In genomic region chr3L:19233798-19234781, dm6 we compare ENCODE assay signal across 3 fruit fly cellular contexts.
TF ChIP-seq lines count a peak whose summit lies in the region.

No protein-coding gene starts in this region.

- no peak for TF ChIP-seq CTCF in whole organism, embryonic (GFP tag; optimal IDR thresholded peaks at IDR 0.05; lab: Kevin White, UChicago)

TF ChIP-seq in whole organism, embryonic, 481 proteins besides CTCF, POLR2A, EP300 and RAD21 (continues in another document):
- peak; percentile 67 for TF ChIP-seq CG18262 (tag; optimal IDR thresholded peaks at IDR 0.05; lab: Kevin White, UChicago)
- TF ChIP-seq bsh (GFP tag; optimal IDR thresholded peaks at IDR 0.05; lab: Kevin White, UChicago), result peak; percentile 33 to 74
- peak; percentile 9 for TF ChIP-seq Oli (tag; optimal IDR thresholded peaks at IDR 0.05; lab: Kevin White, UChicago)
- peak; percentile 22 for TF ChIP-seq nmo (GFP tag; optimal IDR thresholded peaks at IDR 0.05; lab: Kevin White, UChicago)
- TF ChIP-seq PHDP (tag; optimal IDR thresholded peaks at IDR 0.05; lab: Kevin White, UChicago), result peak; percentile 14
- TF ChIP-seq Hr51 (GFP tag; optimal IDR thresholded peaks at IDR 0.05; lab: Kevin White, UChicago), result peak in 1 of 2 experiments; percentile 12
- no peak for TF ChIP-seq CG11560 (tag; IDR thresholded peaks at IDR 0.05; lab: Robert Waterston, UW)
- TF ChIP-seq CG30403 (GFP tag; optimal IDR thresholded peaks at IDR 0.05; lab: Kevin White, UChicago), result peak; percentile 41
- no peak for TF ChIP-seq CG5953 (GFP tag; IDR thresholded peaks at IDR 0.05; lab: Robert Waterston, UW)
- peak in 1 of 3 experiments; percentile 32 for TF ChIP-seq lola (GFP tag; optimal IDR thresholded peaks at IDR 0.05; lab: Kevin White, UChicago)
- TF ChIP-seq CG11093 (GFP tag; IDR thresholded peaks at IDR 0.05; lab: Robert Waterston, UW), result no peak
- TF ChIP-seq grau (tag; optimal IDR thresholded peaks at IDR 0.05; lab: Kevin White, UChicago), result peak; percentile 3
- no peak for TF ChIP-seq CG31224 (GFP tag; IDR thresholded peaks at IDR 0.05; lab: Robert Waterston, UW)
- peak; percentile 31 for TF ChIP-seq CG7556 (GFP tag; optimal IDR thresholded peaks at IDR 0.05; lab: Kevin White, UChicago)
- TF ChIP-seq gsb-n (tag; optimal IDR thresholded peaks at IDR 0.05; lab: Kevin White, UChicago), result no peak
- TF ChIP-seq luna (GFP tag; optimal IDR thresholded peaks at IDR 0.05; lab: Kevin White, UChicago), result no peak
- TF ChIP-seq sens (GFP tag; lab: Kevin White, UChicago), result peak; percentile 75
- peak; percentile 58; the same call in 1 of the 2 replicates for TF ChIP-seq CG4360 (GFP tag; IDR thresholded peaks at IDR 0.05; lab: Robert Waterston, UW)
- 0 out of 3 replicates have a peak, but pooled peaks have one; percentile 8 for TF ChIP-seq CG11695 (GFP tag; IDR thresholded peaks at IDR 0.05; lab: Robert Waterston, UW)
- no peak for TF ChIP-seq fd102C (GFP tag; optimal IDR thresholded peaks at IDR 0.05; lab: Kevin White, UChicago)
- peak; percentile 36 for TF ChIP-seq CG12391 (tag; optimal IDR thresholded peaks at IDR 0.05; lab: Kevin White, UChicago)
- TF ChIP-seq CG1233 (GFP tag; optimal IDR thresholded peaks at IDR 0.05; lab: Kevin White, UChicago), result no peak
- peak; percentile 23 for TF ChIP-seq unpg (GFP tag; optimal IDR thresholded peaks at IDR 0.05; lab: Kevin White, UChicago)
- peak; percentile 13 for TF ChIP-seq CG8388 (GFP tag; optimal IDR thresholded peaks at IDR 0.05; lab: Kevin White, UChicago)
- TF ChIP-seq CG34376 (GFP tag; optimal IDR thresholded peaks at IDR 0.05; lab: Kevin White, UChicago), result no peak
- TF ChIP-seq CG7839 (tag; optimal IDR thresholded peaks at IDR 0.05; lab: Kevin White, UChicago), result peak; percentile 25
- TF ChIP-seq Hand (GFP tag; optimal IDR thresholded peaks at IDR 0.05; lab: Kevin White, UChicago), result no peak
- TF ChIP-seq eve (GFP tag; optimal IDR thresholded peaks at IDR 0.05; lab: Kevin White, UChicago), result peak in 1 of 2 experiments; percentile 52
- TF ChIP-seq phol (tag; optimal IDR thresholded peaks at IDR 0.05; lab: Kevin White, UChicago), result peak; percentile 34
- no peak for TF ChIP-seq NC2β (GFP tag; optimal IDR thresholded peaks at IDR 0.05; lab: Kevin White, UChicago)

TF ChIP-seq in whole organism, prepupa, 60 proteins besides CTCF, POLR2A, EP300 and RAD21 (continues in another document):
- no peak for TF ChIP-seq OdsH (GFP tag; optimal IDR thresholded peaks at IDR 0.05; lab: Kevin White, UChicago)
- TF ChIP-seq CG16779 (tag; optimal IDR thresholded peaks at IDR 0.05; lab: Kevin White, UChicago), result peak; percentile 50
- TF ChIP-seq fd85E (GFP tag; optimal IDR thresholded peaks at IDR 0.05; lab: Kevin White, UChicago), result no peak
- peak; percentile 93 for TF ChIP-seq eg (GFP tag; IDR thresholded peaks at IDR 0.05; lab: Robert Waterston, UW)
- no peak for TF ChIP-seq CG8632 (GFP tag; optimal IDR thresholded peaks at IDR 0.05; lab: Kevin White, UChicago)
- no peak for TF ChIP-seq Eip93F (GFP tag; optimal IDR thresholded peaks at IDR 0.05; lab: Kevin White, UChicago)
- peak; percentile 60 for TF ChIP-seq Lpt (GFP tag; optimal IDR thresholded peaks at IDR 0.05; lab: Kevin White, UChicago)
- TF ChIP-seq CG6792 (GFP tag; optimal IDR thresholded peaks at IDR 0.05; lab: Kevin White, UChicago), result no peak
- no peak for TF ChIP-seq Ets21C (GFP tag; optimal IDR thresholded peaks at IDR 0.05; lab: Kevin White, UChicago)
- no peak for TF ChIP-seq CG7368 (GFP tag; optimal IDR thresholded peaks at IDR 0.05; lab: Kevin White, UChicago)
- peak; percentile 12 for TF ChIP-seq pdm3 (GFP tag; optimal IDR thresholded peaks at IDR 0.05; lab: Kevin White, UChicago)
- TF ChIP-seq cyc (GFP tag; optimal IDR thresholded peaks at IDR 0.05; lab: Kevin White, UChicago), result no peak
- no peak for TF ChIP-seq fkh (GFP tag; optimal IDR thresholded peaks at IDR 0.05; lab: Kevin White, UChicago)
- peak; percentile 20; the same call in 1 of the 2 replicates for TF ChIP-seq CG11294 (GFP tag; IDR thresholded peaks at IDR 0.05; lab: Robert Waterston, UW)
- TF ChIP-seq Blimp-1 (GFP tag; optimal IDR thresholded peaks at IDR 0.05; lab: Kevin White, UChicago), result no peak
- no peak for TF ChIP-seq acj6 (GFP tag; optimal IDR thresholded peaks at IDR 0.05; lab: Kevin White, UChicago)
- no peak for TF ChIP-seq CG3032 (tag; optimal IDR thresholded peaks at IDR 0.05; lab: Kevin White, UChicago)
- TF ChIP-seq CG9139 (GFP tag; optimal IDR thresholded peaks at IDR 0.05; lab: Kevin White, UChicago), result no peak
- no peak for TF ChIP-seq Met (GFP tag; optimal IDR thresholded peaks at IDR 0.05; lab: Kevin White, UChicago)
- no peak for TF ChIP-seq Hr38 (GFP tag; optimal IDR thresholded peaks at IDR 0.05; lab: Kevin White, UChicago)
- no peak for TF ChIP-seq CG6854 (GFP tag; optimal IDR thresholded peaks at IDR 0.05; lab: Kevin White, UChicago)
- TF ChIP-seq CG10669 (GFP tag; optimal IDR thresholded peaks at IDR 0.05; lab: Kevin White, UChicago), result peak; percentile 16
- TF ChIP-seq CG6276 (GFP tag; optimal IDR thresholded peaks at IDR 0.05; lab: Kevin White, UChicago), result peak; percentile 85
- TF ChIP-seq CG34406 (GFP tag; optimal IDR thresholded peaks at IDR 0.05; lab: Kevin White, UChicago), result no peak
- peak; percentile 53 for TF ChIP-seq CG6808 (GFP tag; optimal IDR thresholded peaks at IDR 0.05; lab: Kevin White, UChicago)
- TF ChIP-seq fd59A (GFP tag; optimal IDR thresholded peaks at IDR 0.05; lab: Kevin White, UChicago), result no peak
- TF ChIP-seq ss (GFP tag; optimal IDR thresholded peaks at IDR 0.05; lab: Kevin White, UChicago), result peak; percentile 32 to 52
- TF ChIP-seq dsx (GFP tag; optimal IDR thresholded peaks at IDR 0.05; lab: Kevin White, UChicago; ENCODE audit: poor library complexity, severe bottlenecking), result no peak
- TF ChIP-seq lz (GFP tag; optimal IDR thresholded peaks at IDR 0.05; lab: Kevin White, UChicago), result no peak
- peak; percentile 15 for TF ChIP-seq esn (GFP tag; optimal IDR thresholded peaks at IDR 0.05; lab: Kevin White, UChicago)
- peak; percentile 16 for TF ChIP-seq Ets96B (tag; optimal IDR thresholded peaks at IDR 0.05; lab: Kevin White, UChicago)
- TF ChIP-seq dac (GFP tag; optimal IDR thresholded peaks at IDR 0.05; lab: Kevin White, UChicago), result peak; percentile 54
- no peak for TF ChIP-seq Sox14 (GFP tag; optimal IDR thresholded peaks at IDR 0.05; lab: Kevin White, UChicago)

TF ChIP-seq in whole organism, pupa, 21 proteins besides CTCF, POLR2A, EP300 and RAD21:
- peak; percentile 35 for TF ChIP-seq CG13204 (GFP tag; optimal IDR thresholded peaks at IDR 0.05; lab: Kevin White, UChicago)
- TF ChIP-seq Snoo (tag; optimal IDR thresholded peaks at IDR 0.05; lab: Kevin White, UChicago), result no peak
- peak; percentile 45 for TF ChIP-seq CG8301 (tag; optimal IDR thresholded peaks at IDR 0.05; lab: Kevin White, UChicago)
- no peak for TF ChIP-seq EcR (GFP tag; optimal IDR thresholded peaks at IDR 0.05; lab: Kevin White, UChicago)
- TF ChIP-seq CG34367 (tag; optimal IDR thresholded peaks at IDR 0.05; lab: Kevin White, UChicago), result peak; percentile 46
- TF ChIP-seq Pif1B (GFP tag; optimal IDR thresholded peaks at IDR 0.05; lab: Kevin White, UChicago), result no peak
- peak; percentile 21; the same call in 1 of the 2 replicates for TF ChIP-seq CG32121 (GFP tag; IDR thresholded peaks at IDR 0.05; lab: Robert Waterston, UW)
- no peak for TF ChIP-seq CG17806 (tag; optimal IDR thresholded peaks at IDR 0.05; lab: Kevin White, UChicago)
- TF ChIP-seq D1 (tag; optimal IDR thresholded peaks at IDR 0.05; lab: Kevin White, UChicago), result no peak
- TF ChIP-seq Pif1A (GFP tag; optimal IDR thresholded peaks at IDR 0.05; lab: Kevin White, UChicago), result no peak
- peak; percentile 80 for TF ChIP-seq fd96Ca (GFP tag; IDR thresholded peaks at IDR 0.05; lab: Robert Waterston, UW)
- TF ChIP-seq CG8159 (tag; optimal IDR thresholded peaks at IDR 0.05; lab: Kevin White, UChicago), result peak; percentile 11
- TF ChIP-seq rn (GFP tag; IDR thresholded peaks at IDR 0.05; lab: Robert Waterston, UW), result 0 out of 2 replicates have a peak, but pooled peaks have one; percentile 42
- peak; percentile 36 for TF ChIP-seq CG15710 (tag; optimal IDR thresholded peaks at IDR 0.05; lab: Kevin White, UChicago)
- peak; percentile 87 for TF ChIP-seq Ets98B (GFP tag; IDR thresholded peaks at IDR 0.05; lab: Robert Waterston, UW)
- peak; percentile 26 for TF ChIP-seq CG9948 (tag; optimal IDR thresholded peaks at IDR 0.05; lab: Kevin White, UChicago)
- peak; percentile 65 for TF ChIP-seq gl (tag; optimal IDR thresholded peaks at IDR 0.05; lab: Kevin White, UChicago)
- TF ChIP-seq CG10348 (GFP tag; IDR thresholded peaks at IDR 0.05; lab: Robert Waterston, UW), result no peak
- TF ChIP-seq CG14655 (GFP tag; optimal IDR thresholded peaks at IDR 0.05; lab: Kevin White, UChicago), result peak; percentile 79
- peak; percentile 89 for TF ChIP-seq CG12605 (GFP tag; IDR thresholded peaks at IDR 0.05; lab: Robert Waterston, UW)
- peak; percentile 90 for TF ChIP-seq CG4496 (GFP tag; IDR thresholded peaks at IDR 0.05; lab: Robert Waterston, UW)

Comparison
In these comparisons a context has a peak if more than half of its experiments do, and no peak if none do; other contexts are left out.
1. Of the 7 proteins assayed by ChIP-seq in both whole organism, embryonic and whole organism, prepupa: peak only in whole organism, embryonic: Blimp-1 and Sox102F; only in whole organism, prepupa: CG16779, Gug and Lpt; in both: none; in neither: 2.